Worm (Caenorhabditis elegans): ENCODE results near the gene dpy-26.

DNA sequence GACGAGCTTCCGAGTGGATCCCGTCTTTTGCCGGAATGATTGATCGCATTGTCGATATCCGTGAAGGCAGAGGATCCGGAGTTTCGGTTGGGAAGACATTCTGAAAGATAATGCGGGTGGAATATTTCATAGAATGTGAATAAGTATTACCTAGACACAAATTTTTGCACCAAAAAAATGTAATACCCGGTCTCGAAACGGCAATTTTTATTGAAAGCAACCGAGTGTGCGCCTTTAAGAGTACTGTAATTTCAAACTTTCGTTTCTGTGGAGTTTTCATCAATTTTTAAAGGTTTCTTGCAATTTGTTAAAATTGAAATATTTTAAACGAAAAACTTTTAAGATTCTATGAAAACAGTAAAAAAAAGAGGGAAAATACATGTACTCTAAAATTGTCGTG lies 7.2 kb downstream of the dpy-26 start, which contains the start of gene C25G4.2:
- TF ChIP-seq hlh-13 (GFP tag; optimal IDR thresholded peaks at IDR 0.05) (no peak), pqm-1 (tag; optimal IDR thresholded peaks at IDR 0.05) (no peak), ceh-14 (tag; optimal IDR thresholded peaks at IDR 0.05) (no peak)
